Worm (Caenorhabditis elegans) whole organism, L2 larva: ENCODE measurements around the gene tbx-32.

Source experiments
- C34F6.9 ChIP-seq: fragments of 150-350 bp; optimal IDR thresholded peaks from 2 replicates; lab custom pipeline; 2014; ENCODE audit warnings: missing biosample characterization, missing genetic modification characterization
- F13H6.1 ChIP-seq: sonication (generic microtip); optimal IDR thresholded peaks from 2 replicates; lab custom pipeline; 2016; ENCODE audit warnings: missing genetic modification characterization, missing compliant biosample characterization
- R02D3.7 ChIP-seq: fragments of 150-350 bp; optimal IDR thresholded peaks from 2 replicates; lab custom pipeline; 2014; ENCODE audit warnings: missing biosample characterization, missing genetic modification characterization
- Y55F3AM.14 ChIP-seq: fragments of 200-800 bp; sonication (Bioruptor generic); optimal IDR thresholded peaks from 2 replicates; lab custom pipeline; 2018; ENCODE audit warnings: mild to moderate bottlenecking, missing genetic modification characterization, missing compliant biosample characterization
- ZK546.5 ChIP-seq: sonication (generic microtip); optimal IDR thresholded peaks from 2 replicates; lab custom pipeline; 2017; ENCODE audit warnings: missing biosample characterization, missing genetic modification characterization
- alr-1 ChIP-seq: fragments of 150-350 bp; optimal IDR thresholded peaks from 2 replicates; lab custom pipeline; 2014; ENCODE audit warnings: missing biosample characterization, missing genetic modification characterization
- aly-2 ChIP-seq: fragments of 150-350 bp; optimal IDR thresholded peaks from 2 replicates; lab custom pipeline; 2014; ENCODE audit warnings: missing biosample characterization, missing genetic modification characterization
- ama-1 ChIP-seq: fragments of 150-350 bp; optimal IDR thresholded peaks from 2 replicates; lab custom pipeline; 2018; ENCODE audit warnings: inconsistent platforms
- ceh-16 ChIP-seq: fragments of 150-350 bp; optimal IDR thresholded peaks from 2 replicates; lab custom pipeline; 2014; ENCODE audit warnings: missing biosample characterization, missing genetic modification characterization
- ceh-82 ChIP-seq: fragments of 150-350 bp; optimal IDR thresholded peaks from 2 replicates; lab custom pipeline; 2014; ENCODE audit warnings: missing biosample characterization, missing genetic modification characterization
- crh-2 ChIP-seq: sonication (generic microtip); optimal IDR thresholded peaks from 2 replicates; lab custom pipeline; 2017; ENCODE audit warnings: missing biosample characterization, missing genetic modification characterization
- egl-27 ChIP-seq: sonication (generic microtip); optimal IDR thresholded peaks from 3 replicates; lab custom pipeline; 2017; ENCODE audit warnings: missing biosample characterization, missing genetic modification reagents, missing genetic modification characterization
- elt-1 ChIP-seq: fragments of 150-350 bp; optimal IDR thresholded peaks from 2 replicates; lab custom pipeline; 2014; ENCODE audit warnings: missing biosample characterization, missing genetic modification characterization
- elt-3 ChIP-seq: sonication (generic microtip); optimal IDR thresholded peaks from 2 replicates; lab custom pipeline; 2017; ENCODE audit warnings: missing biosample characterization, missing genetic modification characterization
- gmeb-1 ChIP-seq: fragments of 150-350 bp; optimal IDR thresholded peaks from 2 replicates; lab custom pipeline; 2014; ENCODE audit warnings: missing biosample characterization, missing genetic modification characterization
- lin-11 ChIP-seq: fragments of 150-350 bp; sonication (generic microtip); optimal IDR thresholded peaks from 2 replicates; lab custom pipeline; 2014; ENCODE audit warnings: missing biosample characterization, missing genetic modification characterization, inconsistent platforms, mixed read lengths
- lin-39 ChIP-seq: fragments of 150-350 bp; optimal IDR thresholded peaks from 2 replicates; lab custom pipeline; 2014; ENCODE audit warnings: missing biosample characterization, missing genetic modification reagents, missing genetic modification characterization
- lsy-2 ChIP-seq, 2 experiments: fragments of 150-350 bp in 1 of 2; sonication (generic microtip) in 1 of 2; optimal IDR thresholded peaks; 2 replicates each; lab custom pipeline; 2014 to 2017; ENCODE audit warnings: missing biosample characterization in 2 of 2, missing genetic modification characterization in 2 of 2
- mab-5 ChIP-seq: fragments of 150-350 bp; optimal IDR thresholded peaks from 2 replicates; lab custom pipeline; 2014; ENCODE audit warnings: missing biosample characterization, missing genetic modification characterization
- mbf-1 ChIP-seq: sonication (generic microtip); optimal IDR thresholded peaks from 2 replicates; lab custom pipeline; 2017; ENCODE audit warnings: missing biosample characterization, missing genetic modification characterization
- mdl-1 ChIP-seq, 2 experiments: fragments of 150-350 bp in 1 of 2; sonication (generic microtip) in 1 of 2; optimal IDR thresholded peaks; 2 replicates each; lab custom pipeline; 2017; ENCODE audit warnings: missing biosample characterization in 2 of 2, missing genetic modification characterization in 2 of 2
- nhr-12 ChIP-seq: fragments of 150-350 bp; optimal IDR thresholded peaks from 2 replicates; lab custom pipeline; 2014; ENCODE audit warnings: missing biosample characterization, missing genetic modification characterization
- nhr-129 ChIP-seq: fragments of 150-350 bp; optimal IDR thresholded peaks from 2 replicates; lab custom pipeline; 2014; ENCODE audit warnings: missing biosample characterization, missing genetic modification characterization
- nhr-21 ChIP-seq: fragments of 150-350 bp; optimal IDR thresholded peaks from 2 replicates; lab custom pipeline; 2014; ENCODE audit warnings: missing biosample characterization, missing genetic modification characterization
- nhr-25 ChIP-seq: fragments of 150-350 bp; sonication (generic microtip); optimal IDR thresholded peaks from 3 replicates; lab custom pipeline; 2014; ENCODE audit warnings: missing biosample characterization, missing genetic modification characterization
- nhr-6 ChIP-seq: fragments of 150-350 bp; optimal IDR thresholded peaks from 2 replicates; lab custom pipeline; 2014; ENCODE audit warnings: missing biosample characterization, missing genetic modification characterization
- nhr-77 ChIP-seq: fragments of 150-350 bp; optimal IDR thresholded peaks from 2 replicates; lab custom pipeline; 2014; ENCODE audit warnings: missing biosample characterization, missing genetic modification characterization
- peb-1 ChIP-seq: fragments of 150-350 bp; optimal IDR thresholded peaks from 2 replicates; lab custom pipeline; 2014; ENCODE audit warnings: missing biosample characterization, missing genetic modification characterization
- sem-4 ChIP-seq: fragments of 150-350 bp; optimal IDR thresholded peaks from 2 replicates; lab custom pipeline; 2014; ENCODE audit warnings: missing biosample characterization, missing genetic modification reagents, missing genetic modification characterization
- sma-3 ChIP-seq: sonication (generic microtip); optimal IDR thresholded peaks from 2 replicates; lab custom pipeline; 2016; ENCODE audit warnings: missing genetic modification reagents, missing genetic modification characterization, missing compliant biosample characterization
- unc-39 ChIP-seq: fragments of 150-350 bp; optimal IDR thresholded peaks from 2 replicates; lab custom pipeline; 2014; ENCODE audit warnings: missing biosample characterization, missing genetic modification characterization
- unc-55 ChIP-seq: fragments of 150-350 bp; sonication (generic microtip); optimal IDR thresholded peaks from 3 replicates; lab custom pipeline; 2014; ENCODE audit warnings: missing biosample characterization, missing genetic modification reagents, missing genetic modification characterization
- zag-1 ChIP-seq: fragments of 150-350 bp; optimal IDR thresholded peaks from 2 replicates; lab custom pipeline; 2014; ENCODE audit warnings: missing biosample characterization, missing genetic modification characterization
- ztf-1 ChIP-seq: fragments of 200-800 bp; sonication (Bioruptor generic); conservative IDR thresholded peaks from 2 replicates; pipeline ENCODE4 v1.3.6; 2022; ENCODE audit warnings: missing genetic modification characterization, missing compliant biosample characterization
- ztf-11 ChIP-seq: sonication (generic microtip); optimal IDR thresholded peaks from 2 replicates; lab custom pipeline; 2017; ENCODE audit warnings: missing biosample characterization, missing genetic modification characterization
- ztf-4 ChIP-seq: fragments of 150-350 bp; optimal IDR thresholded peaks from 2 replicates; lab custom pipeline; 2014; ENCODE audit warnings: missing biosample characterization, missing genetic modification characterization

The tbx-32 gene

ce11 chrX:1674056-1674455 is 18.7 kb downstream of the tbx-32 start, which contains the start of gene tbx-31:
tbx-31 (minus strand) TSS chrX:1674156.
- TF ChIP-seq C34F6.9 (tag; lab: Kevin White, UChicago) = no peak
- no peak for TF ChIP-seq lin-39 (tag; lab: Kevin White, UChicago)
- no peak for TF ChIP-seq ztf-4 (tag; lab: Kevin White, UChicago)
- TF ChIP-seq nhr-21 (tag; lab: Kevin White, UChicago) = no peak
- no peak for TF ChIP-seq sma-3 (GFP tag; lab: Kevin White, UChicago)
- TF ChIP-seq unc-55 (GFP tag; lab: Kevin White, UChicago) = no peak
- TF ChIP-seq peb-1 (tag; lab: Kevin White, UChicago) = no peak
- TF ChIP-seq crh-2 = no peak
- TF ChIP-seq ceh-16 (tag; lab: Kevin White, UChicago) = no peak
- TF ChIP-seq F13H6.1 (tag; lab: Kevin White, UChicago) = no peak
- no peak for TF ChIP-seq nhr-12 (tag; lab: Kevin White, UChicago)
- no peak for TF ChIP-seq ama-1 (lab: Kevin White, UChicago)
- no peak for TF ChIP-seq R02D3.7 (tag; lab: Kevin White, UChicago)
- TF ChIP-seq lin-11 (tag; lab: Kevin White, UChicago) = no peak
- TF ChIP-seq ztf-11 (tag; lab: Kevin White, UChicago) = no peak
- TF ChIP-seq sem-4 (tag; lab: Kevin White, UChicago) = no peak
- TF ChIP-seq egl-27 = no peak
- TF ChIP-seq nhr-6 (tag; lab: Kevin White, UChicago) = no peak
- TF ChIP-seq lsy-2 (tag; optimal IDR thresholded peaks at IDR 0.05; lab: Kevin White, UChicago) = no peak

- no peak for TF ChIP-seq zag-1 (tag; lab: Kevin White, UChicago)
- no peak for TF ChIP-seq gmeb-1
- TF ChIP-seq nhr-25 = no peak
- TF ChIP-seq ztf-11 (tag; lab: Kevin White, UChicago) = no peak
- TF ChIP-seq sma-3 (GFP tag; lab: Kevin White, UChicago) = no peak
- TF ChIP-seq F13H6.1 (tag; lab: Kevin White, UChicago) = no peak
- no peak for TF ChIP-seq alr-1 (tag; lab: Kevin White, UChicago)
- no peak for TF ChIP-seq egl-27
- no peak for TF ChIP-seq nhr-77 (tag; lab: Kevin White, UChicago)
- TF ChIP-seq mdl-1 (tag; optimal IDR thresholded peaks at IDR 0.05; lab: Kevin White, UChicago) = no peak
- no peak for TF ChIP-seq aly-2 (tag; lab: Kevin White, UChicago)
- no peak for TF ChIP-seq ama-1 (lab: Kevin White, UChicago)
- TF ChIP-seq C34F6.9 (tag; lab: Kevin White, UChicago) = no peak
- TF ChIP-seq unc-39 (tag; lab: Kevin White, UChicago) = no peak
- no peak for TF ChIP-seq sem-4 (tag; lab: Kevin White, UChicago)
- no peak for TF ChIP-seq R02D3.7 (tag; lab: Kevin White, UChicago)
- TF ChIP-seq ztf-4 (tag; lab: Kevin White, UChicago) = no peak
- TF ChIP-seq elt-1 = no peak
- TF ChIP-seq mab-5 (tag; lab: Kevin White, UChicago) = no peak
- TF ChIP-seq peb-1 (tag; lab: Kevin White, UChicago) = no peak
Observed at ce11 chrX:1675879-1676278, 20.6 kb downstream of the tbx-32 start.

- TF ChIP-seq mbf-1 (tag; lab: Kevin White, UChicago) = no peak
- TF ChIP-seq nhr-129 (tag; lab: Kevin White, UChicago) = no peak
- TF ChIP-seq lin-11 (tag; lab: Kevin White, UChicago) = no peak
- TF ChIP-seq nhr-21 (tag; lab: Kevin White, UChicago) = no peak
- TF ChIP-seq peb-1 (tag; lab: Kevin White, UChicago) = no peak
- no peak for TF ChIP-seq lin-39 (tag; lab: Kevin White, UChicago)
- TF ChIP-seq ztf-1 (GFP tag; lab: Robert Waterston, UW) = no peak
- TF ChIP-seq Y55F3AM.14 (GFP tag; lab: Kevin White, UChicago) = no peak
- TF ChIP-seq ZK546.5 (tag; lab: Kevin White, UChicago) = no peak
- TF ChIP-seq sma-3 (GFP tag; lab: Kevin White, UChicago) = no peak
Observed at ce11 chrX:1678021-1678420, 22.7 kb downstream of the tbx-32 start, which contains the start of gene fbxa-170. fbxa-170 (minus strand) TSS chrX:1678121.

ce11 chrX:1682558-1682957 is 27.3 kb downstream of the tbx-32 start, which contains the start of gene meg-4:
meg-4 (plus strand) TSS chrX:1682954.
- TF ChIP-seq ceh-82 (tag; lab: Kevin White, UChicago) = no peak
- no peak for TF ChIP-seq elt-3 (tag; lab: Kevin White, UChicago)
- TF ChIP-seq gmeb-1 = no peak
- no peak for TF ChIP-seq sma-3 (GFP tag; lab: Kevin White, UChicago)
- TF ChIP-seq mbf-1 (tag; lab: Kevin White, UChicago) = no peak
